Worm (Caenorhabditis elegans) whole organism, mixed stage, embryonic: ENCODE results near the gene F53F8.5.

ENCODE experiments used
- M03D4.4 ChIP-seq: sonication (generic microtip); optimal IDR thresholded peaks from 2 replicates; lab custom pipeline; 2017; ENCODE audit warnings: mild to moderate bottlenecking, missing genetic modification characterization, missing compliant biosample characterization
- bed-3 ChIP-seq: fragments of 200-800 bp; sonication (Bioruptor generic); optimal IDR thresholded peaks from 3 replicates; lab custom pipeline; 2018; ENCODE audit warnings: mild to moderate bottlenecking, missing genetic modification characterization, moderate library complexity, missing compliant biosample characterization
- blmp-1 ChIP-seq: fragments of 150-350 bp; optimal IDR thresholded peaks from 2 replicates; lab custom pipeline; 2014; ENCODE audit warnings: missing biosample characterization, missing genetic modification characterization
- ceh-43 ChIP-seq: fragments of 200-800 bp; sonication (Bioruptor generic); optimal IDR thresholded peaks from 2 replicates; lab custom pipeline; 2018; ENCODE audit warnings: mild to moderate bottlenecking, missing genetic modification characterization, moderate library complexity, missing compliant biosample characterization
- ceh-83 ChIP-seq: fragments of 200-800 bp; sonication (Bioruptor generic); optimal IDR thresholded peaks from 2 replicates; lab custom pipeline; 2018; ENCODE audit warnings: mild to moderate bottlenecking, missing genetic modification characterization, missing compliant biosample characterization
- ces-1 ChIP-seq: fragments of 150-350 bp; optimal IDR thresholded peaks from 2 replicates; lab custom pipeline; 2014; ENCODE audit warnings: missing biosample characterization, missing genetic modification reagents, missing genetic modification characterization
- cnd-1 ChIP-seq: fragments of 200-800 bp; sonication (Bioruptor generic); optimal IDR thresholded peaks from 2 replicates; lab custom pipeline; 2018; ENCODE audit warnings: mild to moderate bottlenecking, missing genetic modification characterization, missing compliant biosample characterization
- drap-1 ChIP-seq: fragments of 200-800 bp; sonication (Bioruptor generic); optimal IDR thresholded peaks from 3 replicates; lab custom pipeline; 2018; ENCODE audit warnings: mild to moderate bottlenecking, missing genetic modification characterization, missing compliant biosample characterization
- elt-1 ChIP-seq: sonication (generic microtip); optimal IDR thresholded peaks from 2 replicates; lab custom pipeline; 2017; ENCODE audit warnings: missing genetic modification characterization, mild to moderate bottlenecking, missing compliant biosample characterization, antibody characterized with exemption, moderate library complexity, borderline replicate concordance; ENCODE audit not compliant: insufficient read depth
- elt-3 ChIP-seq: fragments of 150-350 bp; optimal IDR thresholded peaks from 2 replicates; lab custom pipeline; 2014; ENCODE audit warnings: missing biosample characterization, missing genetic modification characterization
- flh-1 ChIP-seq: fragments of 200-800 bp; sonication (Bioruptor generic); optimal IDR thresholded peaks from 2 replicates; lab custom pipeline; 2018; ENCODE audit warnings: mild to moderate bottlenecking, missing genetic modification characterization, moderate library complexity, missing compliant biosample characterization
- ham-2 ChIP-seq: fragments of 200-800 bp; sonication (Bioruptor generic); optimal IDR thresholded peaks from 2 replicates; lab custom pipeline; 2018; ENCODE audit warnings: mild to moderate bottlenecking, missing genetic modification characterization, missing compliant biosample characterization
- hlh-1 ChIP-seq: fragments of 150-350 bp; optimal IDR thresholded peaks from 2 replicates; lab custom pipeline; 2014; ENCODE audit warnings: missing biosample characterization, missing genetic modification reagents, missing genetic modification characterization
- lin-13 ChIP-seq: fragments of 150-350 bp; optimal IDR thresholded peaks from 2 replicates; lab custom pipeline; 2014; ENCODE audit warnings: missing biosample characterization, missing genetic modification characterization
- lin-32 ChIP-seq: fragments of 200-800 bp; sonication (Bioruptor generic); optimal IDR thresholded peaks from 2 replicates; lab custom pipeline; 2018; ENCODE audit warnings: mild to moderate bottlenecking, missing genetic modification characterization, missing compliant biosample characterization
- lsy-2 ChIP-seq: fragments of 150-350 bp; optimal IDR thresholded peaks from 2 replicates; lab custom pipeline; 2014; ENCODE audit warnings: missing biosample characterization, missing genetic modification characterization
- mep-1 ChIP-seq: fragments of 150-350 bp; optimal IDR thresholded peaks from 2 replicates; lab custom pipeline; 2017; ENCODE audit warnings: missing biosample characterization, missing genetic modification reagents, missing genetic modification characterization, inconsistent platforms
- mls-2 ChIP-seq: sonication (generic microtip); optimal IDR thresholded peaks from 2 replicates; lab custom pipeline; 2016; ENCODE audit warnings: mild to moderate bottlenecking, missing genetic modification characterization, moderate library complexity, missing compliant biosample characterization
- nhr-2 ChIP-seq: fragments of 150-350 bp; optimal IDR thresholded peaks from 2 replicates; lab custom pipeline; 2014; ENCODE audit warnings: missing biosample characterization, missing genetic modification characterization
- nhr-237 ChIP-seq: fragments of 150-350 bp; optimal IDR thresholded peaks from 2 replicates; lab custom pipeline; 2014; ENCODE audit warnings: missing biosample characterization, missing genetic modification characterization
- nhr-28 ChIP-seq: fragments of 150-350 bp; optimal IDR thresholded peaks from 2 replicates; lab custom pipeline; 2014; ENCODE audit warnings: missing biosample characterization, missing genetic modification characterization
- nhr-76 ChIP-seq: sonication (generic microtip); optimal IDR thresholded peaks from 2 replicates; lab custom pipeline; 2017; ENCODE audit warnings: missing biosample characterization, missing genetic modification characterization
- pha-4 ChIP-seq: fragments of 150-350 bp; optimal IDR thresholded peaks from 2 replicates; lab custom pipeline; 2018; ENCODE audit warnings: missing biosample characterization, missing genetic modification reagents, missing genetic modification characterization
- sem-2 ChIP-seq: fragments of 200-800 bp; sonication (Bioruptor generic); optimal IDR thresholded peaks from 2 replicates; lab custom pipeline; 2018; ENCODE audit warnings: mild to moderate bottlenecking, missing genetic modification characterization, missing compliant biosample characterization
- snpc-4 ChIP-seq: fragments of 150-350 bp; optimal IDR thresholded peaks from 2 replicates; lab custom pipeline; 2014; ENCODE audit warnings: missing biosample characterization, missing genetic modification characterization
- sptf-1 ChIP-seq: sonication (generic microtip); optimal IDR thresholded peaks from 2 replicates; lab custom pipeline; 2017; ENCODE audit warnings: mild to moderate bottlenecking, missing genetic modification characterization, moderate library complexity, missing compliant biosample characterization
- unc-120 ChIP-seq: sonication (generic microtip); optimal IDR thresholded peaks from 2 replicates; lab custom pipeline; 2017; ENCODE audit warnings: missing genetic modification characterization, missing compliant biosample characterization; ENCODE audit not compliant: poor library complexity, severe bottlenecking
- unc-39 ChIP-seq: fragments of 150-350 bp; optimal IDR thresholded peaks from 2 replicates; lab custom pipeline; 2014; ENCODE audit warnings: missing biosample characterization, missing genetic modification characterization
- unc-62 ChIP-seq: fragments of 150-350 bp; optimal IDR thresholded peaks from 2 replicates; lab custom pipeline; 2014; ENCODE audit warnings: missing biosample characterization, missing genetic modification reagents, missing genetic modification characterization
- zip-8 ChIP-seq: fragments of 150-350 bp; optimal IDR thresholded peaks from 2 replicates; lab custom pipeline; 2014; ENCODE audit warnings: missing biosample characterization, missing genetic modification characterization
- ztf-11 ChIP-seq: fragments of 150-350 bp; optimal IDR thresholded peaks from 2 replicates; lab custom pipeline; 2014; ENCODE audit warnings: missing biosample characterization, missing genetic modification characterization

F53F8.5 gene

ce11 chrV:20744290-20744837 is 40.5 kb upstream of the F53F8.5 start, which contains the start of gene dnj-25:
Gene dnj-25, minus strand, starts transcription at chrV:20744346.
- TF ChIP-seq mep-1 (peak; percentile 29), hlh-1 (tag; lab: Kevin White, UChicago) (peak; percentile 9), blmp-1 (tag; lab: Kevin White, UChicago) (no peak), lin-32 (GFP tag; lab: Kevin White, UChicago) (no peak), unc-39 (tag; lab: Kevin White, UChicago) (no peak)

- TF ChIP-seq ces-1 (GFP tag; lab: Kevin White, UChicago) (peak; percentile 64), ceh-43 (no peak), ham-2 (GFP tag; lab: Kevin White, UChicago) (no peak)
Observed at ce11 chrV:20739387-20739786, 35.5 kb upstream of the F53F8.5 start.

ce11 chrV:20734658-20735057 is 30.8 kb upstream of the F53F8.5 start, which contains the start of gene srxa-6:
Gene srxa-6, plus strand, starts transcription at chrV:20734958.
- no peak for TF ChIP-seq nhr-28

- TF ChIP-seq flh-1 (no peak), drap-1 (GFP tag; lab: Kevin White, UChicago) (no peak), lin-13 (no peak), nhr-2 (tag; lab: Kevin White, UChicago) (no peak), zip-8 (tag; lab: Kevin White, UChicago) (no peak), unc-62 (GFP tag; lab: Kevin White, UChicago) (no peak), ceh-43 (no peak), nhr-237 (tag; lab: Kevin White, UChicago) (no peak), ham-2 (GFP tag; lab: Kevin White, UChicago) (no peak), hlh-1 (tag; lab: Kevin White, UChicago) (no peak), elt-3 (no peak), snpc-4 (tag; lab: Kevin White, UChicago) (no peak), lin-32 (GFP tag; lab: Kevin White, UChicago) (no peak)
Observed at ce11 chrV:20731787-20732186, 27.9 kb upstream of the F53F8.5 start, which contains the start of gene srxa-1. Gene srxa-1, plus strand, starts transcription at chrV:20732087.

- TF ChIP-seq unc-120 (tag; lab: Kevin White, UChicago), result peak; percentile 9
- peak; percentile 5 for TF ChIP-seq lsy-2 (tag; lab: Kevin White, UChicago)
- peak; percentile 53 for TF ChIP-seq pha-4
- peak; percentile 40 for TF ChIP-seq mep-1
- TF ChIP-seq unc-39 (tag; lab: Kevin White, UChicago), result no peak
- TF ChIP-seq mls-2 (tag; lab: Kevin White, UChicago), result peak; percentile 42
- TF ChIP-seq, all 35 proteins: peak for 5
Observed at ce11 chrV:20728763-20729350, 25.0 kb upstream of the F53F8.5 start, which contains the start of gene ipla-3. Gene ipla-3, minus strand, starts transcription at chrV:20729272.

ce11 chrV:20727458-20727857 is 23.6 kb upstream of the F53F8.5 start:
- TF ChIP-seq bed-3 (GFP tag; lab: Kevin White, UChicago), result no peak

ce11 chrV:20722447-20722846 is 18.6 kb upstream of the F53F8.5 start:
- TF ChIP-seq elt-3 (no peak), ceh-43 (no peak), drap-1 (GFP tag; lab: Kevin White, UChicago) (no peak), cnd-1 (tag; lab: Kevin White, UChicago) (no peak), M03D4.4 (tag; lab: Kevin White, UChicago) (no peak), mls-2 (tag; lab: Kevin White, UChicago) (no peak), pha-4 (no peak), snpc-4 (tag; lab: Kevin White, UChicago) (no peak), nhr-76 (tag; lab: Kevin White, UChicago) (no peak), sptf-1 (tag; lab: Kevin White, UChicago) (no peak), ceh-83 (no peak), elt-1 (no peak), sem-2 (GFP tag; lab: Kevin White, UChicago) (no peak), bed-3 (GFP tag; lab: Kevin White, UChicago) (no peak), ham-2 (GFP tag; lab: Kevin White, UChicago) (no peak), blmp-1 (tag; lab: Kevin White, UChicago) (no peak), zip-8 (tag; lab: Kevin White, UChicago) (no peak), nhr-2 (tag; lab: Kevin White, UChicago) (no peak), ztf-11 (tag; lab: Kevin White, UChicago) (no peak), unc-39 (tag; lab: Kevin White, UChicago) (no peak)
